Fruit fly (Drosophila melanogaster): ENCODE measurements around the gene CG3909.

DNA sequence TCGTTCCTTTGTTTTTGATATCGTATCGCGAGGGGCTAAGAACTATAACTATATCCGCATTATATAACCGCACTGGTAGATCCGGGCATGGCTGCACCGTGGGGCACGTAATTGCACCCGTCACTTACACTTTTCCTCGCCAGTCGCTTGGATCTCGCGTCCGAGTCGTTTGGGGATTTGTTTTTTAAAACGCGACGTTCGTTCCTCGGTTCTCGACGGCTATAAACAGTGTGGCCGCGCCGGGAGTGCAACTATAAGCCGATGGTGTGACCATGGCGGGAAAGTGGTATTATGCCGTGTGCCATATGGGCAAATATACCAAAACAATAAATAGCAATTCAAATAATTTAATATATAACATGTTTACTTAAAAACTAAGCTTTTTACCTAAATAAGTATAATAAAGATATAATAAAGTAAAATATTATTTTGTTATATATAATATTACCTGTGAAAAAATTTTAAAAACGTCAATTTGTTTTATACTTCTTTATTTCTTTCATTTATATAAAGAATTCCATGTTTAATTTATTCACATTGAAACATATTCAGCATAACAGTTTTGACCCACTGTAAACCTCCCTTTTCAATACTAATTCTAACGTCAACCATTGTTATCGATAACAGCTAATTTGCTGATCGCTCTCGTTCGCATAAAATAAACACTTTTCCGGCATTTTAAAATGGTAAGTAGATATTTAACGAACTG is at the start of gene CG3909, which contains the start of gene Mical:
- TF ChIP-seq ttk (optimal IDR thresholded peaks at IDR 0.05) (no peak), psq (optimal IDR thresholded peaks at IDR 0.05) (no peak), h (optimal IDR thresholded peaks at IDR 0.05) (no peak), Sin3A (optimal IDR thresholded peaks at IDR 0.05) (no peak), Myc (optimal IDR thresholded peaks at IDR 0.05) (no peak)
